Worm (Caenorhabditis elegans): ENCODE measurements around the gene hlh-34.
A peak's percentile ranks its signal among the peaks of the same experiment; 100 is the strongest.

hlh-34 gene

DNA sequence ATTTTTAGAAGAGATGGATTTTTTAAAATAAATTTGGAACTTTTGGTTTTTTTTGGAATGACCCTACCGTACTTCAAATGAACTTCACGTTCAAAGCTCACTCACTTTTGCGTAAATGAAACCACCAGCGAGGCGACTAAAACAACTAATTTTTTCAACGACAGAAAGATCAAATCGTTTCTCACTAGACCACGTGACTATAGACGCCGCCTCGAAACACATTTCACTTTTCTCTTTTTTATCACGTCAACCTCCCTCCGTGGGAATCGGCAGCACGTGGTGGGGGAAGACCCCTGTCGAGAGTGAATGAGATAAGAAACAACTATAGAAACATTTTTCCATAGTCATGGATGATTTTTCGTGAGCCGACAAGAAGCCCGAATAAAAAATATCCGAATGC is 49.9 kb downstream of the hlh-34 start (continued):
- TF ChIP-seq F37B4.10 (GFP tag; IDR thresholded peaks at IDR 0.05) (no peak), B0261.1 (tag; optimal IDR thresholded peaks at IDR 0.05) (no peak), let-526 (GFP tag; IDR thresholded peaks at IDR 0.05) (peak; percentile 42; the same call in 1 of the 2 replicates), F33H1.4 (GFP tag; IDR thresholded peaks at IDR 0.05) (no peak)

DNA sequence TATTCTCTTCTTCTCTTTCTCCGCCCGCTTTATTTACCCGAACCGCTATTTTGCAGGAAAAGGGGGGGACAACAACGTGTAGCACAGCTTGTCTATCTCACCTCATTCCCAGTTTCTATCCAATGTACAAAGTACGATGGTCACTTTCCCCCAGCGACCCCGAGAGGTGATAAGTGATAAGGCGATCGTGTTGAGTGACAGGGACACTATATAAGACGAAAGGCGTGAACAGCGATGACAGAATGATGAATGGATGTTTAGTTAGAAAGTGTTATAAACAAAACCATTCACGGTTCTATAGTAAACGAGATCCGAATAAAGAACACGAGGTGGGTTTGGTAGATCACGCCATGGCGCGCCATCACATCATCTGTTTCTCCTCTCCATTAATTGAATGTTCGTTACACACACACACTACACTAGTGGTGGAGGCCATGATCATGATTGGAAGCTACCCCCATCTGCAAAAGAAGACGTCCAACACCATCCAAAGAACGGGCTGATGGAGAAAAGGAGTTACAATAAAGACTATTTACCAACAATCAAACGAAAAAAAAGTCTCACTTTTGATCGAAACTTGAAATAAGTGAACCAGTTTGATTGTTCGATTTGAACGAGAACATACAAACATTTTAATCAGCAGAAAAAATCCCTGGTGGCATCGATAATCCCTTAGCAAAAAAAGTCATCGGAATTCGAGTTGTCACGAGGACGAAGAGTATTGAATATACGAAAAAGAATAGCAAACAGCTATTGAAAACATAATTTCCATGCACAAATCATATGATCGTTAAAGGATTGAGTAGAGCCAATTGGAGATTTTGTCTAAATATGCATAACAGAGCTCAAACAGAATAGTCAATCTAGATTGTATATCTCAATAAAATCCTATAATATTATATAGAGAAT is 50.6 kb downstream of the hlh-34 start:
- no peak for TF ChIP-seq ceh-58 (GFP tag; IDR thresholded peaks at IDR 0.05)
- no peak for TF ChIP-seq nfya-1 (tag; optimal IDR thresholded peaks at IDR 0.05; ENCODE audit: borderline replicate concordance, insufficient read depth)
- peak; percentile 55 for TF ChIP-seq tlf-1 (GFP tag; optimal IDR thresholded peaks at IDR 0.05)
- TF ChIP-seq hrde-1 (tag; optimal IDR thresholded peaks at IDR 0.05; ENCODE audit: borderline replicate concordance) = no peak
- TF ChIP-seq hmg-20 (GFP tag; IDR thresholded peaks at IDR 0.05) = no peak
- TF ChIP-seq hmg-1.2 (GFP tag; IDR thresholded peaks at IDR 0.05) = 0 out of 2 replicates have a peak, but pooled peaks have one; percentile 22
- no peak for TF ChIP-seq K12H6.12 (tag; optimal IDR thresholded peaks at IDR 0.05)
- TF ChIP-seq nfya-2 (GFP tag; IDR thresholded peaks at IDR 0.05) = 0 out of 2 replicates have a peak, but pooled peaks have one; percentile 11
- peak; percentile 33; the same call in 1 of the 2 replicates for TF ChIP-seq cebp-1 (GFP tag; IDR thresholded peaks at IDR 0.05)
- peak; percentile 43 for TF ChIP-seq cebp-1 (tag; optimal IDR thresholded peaks at IDR 0.05)
- no peak for TF ChIP-seq ceh-40 (GFP tag; IDR thresholded peaks at IDR 0.05)
- TF ChIP-seq C06A6.2 (GFP tag; conservative IDR thresholded peaks at IDR 0.05) = peak; percentile 31; the same call in 1 of the 2 replicates
- TF ChIP-seq F52B5.7 (tag; optimal IDR thresholded peaks at IDR 0.05) = peak; percentile 2
- TF ChIP-seq madf-6 (GFP tag; IDR thresholded peaks at IDR 0.05) = no peak; the same call in none of the 2 replicates
- no peak for TF ChIP-seq attf-3 (GFP tag; conservative IDR thresholded peaks at IDR 0.05)
- no peak; the same call in 1 of the 2 replicates for TF ChIP-seq dox-1 (GFP tag; IDR thresholded peaks at IDR 0.05)
- TF ChIP-seq hlh-26 (GFP tag; conservative IDR thresholded peaks at IDR 0.05) = 0 out of 2 replicates have a peak, but pooled peaks have one; percentile 71
- TF ChIP-seq unc-130 (GFP tag; optimal IDR thresholded peaks at IDR 0.05) = no peak
- no peak for TF ChIP-seq snpc-1.3 (tag; optimal IDR thresholded peaks at IDR 0.05; ENCODE audit: insufficient read depth)
- 0 out of 2 replicates have a peak, but pooled peaks have one; percentile 14 for TF ChIP-seq zfh-2 (GFP tag; conservative IDR thresholded peaks at IDR 0.05)
- no peak for TF ChIP-seq lin-54 (GFP tag; optimal IDR thresholded peaks at IDR 0.05)
- peak in 1 of 2 experiments; percentile 42 for TF ChIP-seq let-607 (tag; optimal IDR thresholded peaks at IDR 0.05)
- TF ChIP-seq chd-7 (tag; optimal IDR thresholded peaks at IDR 0.05) = peak; percentile 69
- no peak for TF ChIP-seq ztf-3 (GFP tag; optimal IDR thresholded peaks at IDR 0.05)
- TF ChIP-seq D2030.7 (GFP tag; IDR thresholded peaks at IDR 0.05) = no peak
- no peak for TF ChIP-seq xnd-1 (tag; optimal IDR thresholded peaks at IDR 0.05)
- TF ChIP-seq cebp-2 (GFP tag; IDR thresholded peaks at IDR 0.05) = no peak
- TF ChIP-seq ekl-4 (GFP tag; IDR thresholded peaks at IDR 0.05) = peak; percentile 38; the same call in 1 of the 2 replicates
- TF ChIP-seq madf-10 (tag; optimal IDR thresholded peaks at IDR 0.05) = peak; percentile 47
- TF ChIP-seq zim-3 (tag; optimal IDR thresholded peaks at IDR 0.05) = no peak
- no peak for TF ChIP-seq nhr-27 (tag; optimal IDR thresholded peaks at IDR 0.05)
- TF ChIP-seq F39B2.1 (GFP tag; IDR thresholded peaks at IDR 0.05) = no peak
- TF ChIP-seq die-1 (tag; optimal IDR thresholded peaks at IDR 0.05) = peak; percentile 29
- no peak for TF ChIP-seq ceh-27 (GFP tag; optimal IDR thresholded peaks at IDR 0.05)
- no peak for TF ChIP-seq egrh-3 (GFP tag; IDR thresholded peaks at IDR 0.05)
- TF ChIP-seq lsy-27 (tag; optimal IDR thresholded peaks at IDR 0.05; ENCODE audit: borderline replicate concordance, insufficient read depth) = no peak
- no peak for TF ChIP-seq rec-8 (tag; optimal IDR thresholded peaks at IDR 0.05)
- no peak for TF ChIP-seq ztf-6 (GFP tag; IDR thresholded peaks at IDR 0.05)
- TF ChIP-seq B0336.3 (GFP tag; IDR thresholded peaks at IDR 0.05) = peak; percentile 62; the same call in 1 of the 2 replicates
- no peak for TF ChIP-seq F33H1.4 (GFP tag; IDR thresholded peaks at IDR 0.05)
- TF ChIP-seq F37B4.10 (GFP tag; IDR thresholded peaks at IDR 0.05) = no peak

All from whole organism, young adult.